Fruit fly (Drosophila melanogaster): ENCODE measurements around the gene snk.

Gene snk

DNA sequence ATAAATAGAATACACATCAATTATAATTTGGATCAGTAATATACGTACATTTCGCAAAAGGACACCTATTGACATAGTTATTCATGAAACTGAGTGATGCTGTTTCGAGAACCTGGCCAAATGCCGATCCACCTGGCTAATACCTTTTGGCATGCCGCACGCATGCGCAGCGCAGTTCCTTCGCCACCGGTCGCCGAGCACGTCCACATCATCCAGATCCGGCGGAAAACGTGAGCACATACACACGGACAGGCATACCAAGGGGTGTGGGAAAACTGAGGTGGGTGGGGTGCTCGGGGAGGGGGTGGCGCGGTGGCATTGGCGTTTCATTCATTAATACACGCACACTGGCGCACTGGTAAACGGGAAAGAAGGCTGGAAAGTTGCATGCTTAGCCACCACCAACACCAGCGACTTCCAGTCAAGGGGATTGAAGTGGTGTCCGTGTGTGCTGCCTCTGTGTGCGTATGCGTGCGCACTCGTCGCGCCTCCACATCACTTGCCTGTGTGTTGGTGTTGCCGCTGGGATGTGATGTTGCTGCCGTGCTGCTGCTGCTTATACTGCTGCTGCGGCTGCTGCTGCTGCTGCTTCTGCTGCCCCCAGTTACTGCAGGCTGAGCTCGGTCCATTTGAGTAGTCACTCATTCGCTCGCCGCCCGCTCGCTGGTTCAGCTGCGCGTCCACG lies 14.7 kb upstream of the snk start, which contains the start of gene sim:
TSS of gene sim (plus strand) at position 635 of the 685 bp plus-strand sequence.
- no peak for TF ChIP-seq CG6854 (GFP tag; optimal IDR thresholded peaks at IDR 0.05)
- TF ChIP-seq CG3919 (GFP tag; optimal IDR thresholded peaks at IDR 0.05), result peak; percentile 46
- peak in 1 of 2 experiments; percentile 42 for TF ChIP-seq ss (GFP tag; optimal IDR thresholded peaks at IDR 0.05)
- TF ChIP-seq dsx (GFP tag; optimal IDR thresholded peaks at IDR 0.05; ENCODE audit: poor library complexity, severe bottlenecking), result no peak
- no peak for TF ChIP-seq Eip75B (GFP tag; optimal IDR thresholded peaks at IDR 0.05)
- 0 out of 3 replicates have a peak, but pooled peaks have one; percentile 28 for TF ChIP-seq eg (GFP tag; IDR thresholded peaks at IDR 0.05)
- TF ChIP-seq CG11902 (GFP tag; optimal IDR thresholded peaks at IDR 0.05), result no peak
- no peak for TF ChIP-seq lz (GFP tag; optimal IDR thresholded peaks at IDR 0.05)
- no peak for TF ChIP-seq acj6 (GFP tag; optimal IDR thresholded peaks at IDR 0.05)
- TF ChIP-seq Eip78C (GFP tag), result no peak

DNA sequence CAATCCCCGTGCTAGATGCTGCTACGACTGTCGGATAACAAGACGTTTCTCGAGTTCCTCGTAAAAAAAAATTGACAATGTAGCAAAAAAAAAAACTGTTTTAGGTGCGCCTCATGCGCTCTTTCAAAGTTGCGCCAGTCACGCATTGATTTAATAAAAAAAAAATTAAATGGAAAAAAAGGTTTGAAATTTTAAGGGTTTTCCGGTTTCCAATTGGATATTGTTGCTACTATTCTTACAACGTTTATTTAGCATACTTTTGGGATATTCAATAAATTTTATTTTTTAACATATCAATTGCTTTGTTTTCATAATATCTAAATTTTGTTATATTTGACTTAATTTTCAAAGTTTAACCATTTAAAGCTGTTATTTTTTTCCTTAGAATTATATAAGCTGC lies 14.0 kb upstream of the snk start:
- TF ChIP-seq CG6792 (GFP tag; optimal IDR thresholded peaks at IDR 0.05) (no peak), lz (GFP tag; optimal IDR thresholded peaks at IDR 0.05) (no peak), fd85E (GFP tag; optimal IDR thresholded peaks at IDR 0.05) (no peak), Sox14 (GFP tag; optimal IDR thresholded peaks at IDR 0.05) (no peak), CG8319 (GFP tag; optimal IDR thresholded peaks at IDR 0.05) (no peak), Sox15 (GFP tag; optimal IDR thresholded peaks at IDR 0.05) (no peak), esn (GFP tag; optimal IDR thresholded peaks at IDR 0.05) (no peak), net (GFP tag; optimal IDR thresholded peaks at IDR 0.05) (no peak), dac (GFP tag; optimal IDR thresholded peaks at IDR 0.05) (no peak), CG11294 (GFP tag; IDR thresholded peaks at IDR 0.05) (no peak), CG7368 (GFP tag; optimal IDR thresholded peaks at IDR 0.05) (no peak), CG6276 (GFP tag; optimal IDR thresholded peaks at IDR 0.05) (no peak), topi (GFP tag; optimal IDR thresholded peaks at IDR 0.05) (no peak), eg (GFP tag; IDR thresholded peaks at IDR 0.05) (no peak), spab (GFP tag; optimal IDR thresholded peaks at IDR 0.05) (no peak), Blimp-1 (GFP tag; optimal IDR thresholded peaks at IDR 0.05) (no peak), CG6163 (GFP tag; IDR thresholded peaks at IDR 0.05) (no peak), svp (GFP tag) (no peak), CG6808 (GFP tag; optimal IDR thresholded peaks at IDR 0.05) (no peak)

- peak; percentile 60 for TF ChIP-seq fkh (GFP tag; optimal IDR thresholded peaks at IDR 0.05)
- TF ChIP-seq Hr4 (GFP tag; optimal IDR thresholded peaks at IDR 0.05), result no peak
- peak; percentile 98 for TF ChIP-seq CG6276 (GFP tag; optimal IDR thresholded peaks at IDR 0.05)
- TF ChIP-seq Ets21C (GFP tag; optimal IDR thresholded peaks at IDR 0.05), result no peak
- no peak for TF ChIP-seq vri (GFP tag; optimal IDR thresholded peaks at IDR 0.05)
- TF ChIP-seq CG6854 (GFP tag; optimal IDR thresholded peaks at IDR 0.05), result no peak
These were observed 9.5 kb upstream of the snk start, which contains the start of gene pic for dm6 chr3R:13051942-13052693. TSS of gene pic (plus strand) at chr3R:13052245.

DNA sequence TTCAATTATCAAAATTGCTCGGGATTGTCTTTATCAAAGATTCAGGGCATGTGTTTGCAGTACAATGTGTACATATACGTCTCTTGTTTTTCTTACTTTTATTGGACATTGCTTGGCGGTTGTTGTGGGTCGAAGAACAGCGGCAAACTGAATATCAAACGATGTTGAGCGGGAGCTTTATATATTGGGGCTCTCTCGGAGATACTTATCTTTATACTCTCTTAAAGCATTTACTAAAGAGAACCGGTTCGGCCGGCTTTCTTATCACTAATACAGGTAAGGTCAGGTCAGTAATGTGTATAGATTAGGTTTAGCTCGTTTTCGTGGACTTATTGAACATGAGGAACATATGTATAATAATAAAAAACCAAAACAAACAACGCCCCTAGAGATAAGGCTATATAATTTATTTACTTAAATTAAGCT lies 8.7 kb upstream of the snk start, which contains the start of gene CG7966:
TSS of gene CG7966 (minus strand) at position 156 of the 426 bp plus-strand sequence.
- no peak for TF ChIP-seq Hr4 (GFP tag; optimal IDR thresholded peaks at IDR 0.05)
- TF ChIP-seq vri (GFP tag; optimal IDR thresholded peaks at IDR 0.05), result peak; percentile 92
- peak; percentile 95 for TF ChIP-seq svp (GFP tag)
- peak; percentile 81 for TF ChIP-seq CG6854 (GFP tag; optimal IDR thresholded peaks at IDR 0.05)
- peak; percentile 31 for TF ChIP-seq net (GFP tag; optimal IDR thresholded peaks at IDR 0.05)
- TF ChIP-seq topi (GFP tag; optimal IDR thresholded peaks at IDR 0.05), result peak; percentile 13
- peak; percentile 32 for TF ChIP-seq CG6792 (GFP tag; optimal IDR thresholded peaks at IDR 0.05)
- peak; percentile 52 for TF ChIP-seq CG9139 (GFP tag; optimal IDR thresholded peaks at IDR 0.05)
- peak; percentile 55; the same call in 1 of the 2 replicates for TF ChIP-seq CG15336 (GFP tag; IDR thresholded peaks at IDR 0.05)
- peak; percentile 49 for TF ChIP-seq esn (GFP tag; optimal IDR thresholded peaks at IDR 0.05)
- TF ChIP-seq Hr39 (GFP tag; optimal IDR thresholded peaks at IDR 0.05), result no peak
- peak in 1 of 2 experiments; percentile 47 for TF ChIP-seq ss (GFP tag; optimal IDR thresholded peaks at IDR 0.05)
- no peak for TF ChIP-seq Gug (GFP tag; IDR thresholded peaks at IDR 0.05)
- TF ChIP-seq CG6163 (GFP tag; IDR thresholded peaks at IDR 0.05), result no peak; the same call in 1 of the 3 replicates
- TF ChIP-seq dac (GFP tag; optimal IDR thresholded peaks at IDR 0.05), result no peak
- TF ChIP-seq eg (GFP tag; IDR thresholded peaks at IDR 0.05), result peak; percentile 46; the same call in 2 of the 3 replicates
- no peak for TF ChIP-seq CG10631 (GFP tag; optimal IDR thresholded peaks at IDR 0.05)
- no peak for TF ChIP-seq lz (GFP tag; optimal IDR thresholded peaks at IDR 0.05)
- no peak for TF ChIP-seq CG8632 (GFP tag; optimal IDR thresholded peaks at IDR 0.05)
- TF ChIP-seq dsx (GFP tag; optimal IDR thresholded peaks at IDR 0.05; ENCODE audit: poor library complexity, severe bottlenecking), result peak; percentile 96
- peak; percentile 100 for TF ChIP-seq fkh (GFP tag; optimal IDR thresholded peaks at IDR 0.05)
- TF ChIP-seq CG8119 (GFP tag; IDR thresholded peaks at IDR 0.05), result 0 out of 3 replicates have a peak, but pooled peaks have one; percentile 51
- no peak for TF ChIP-seq salr (GFP tag; optimal IDR thresholded peaks at IDR 0.05)
- no peak for TF ChIP-seq CG4318 (GFP tag; optimal IDR thresholded peaks at IDR 0.05)
- TF ChIP-seq CG11294 (GFP tag; IDR thresholded peaks at IDR 0.05), result no peak
- TF ChIP-seq Eip75B (GFP tag; optimal IDR thresholded peaks at IDR 0.05), result peak; percentile 58
- peak; percentile 53 for TF ChIP-seq CG3919 (GFP tag; optimal IDR thresholded peaks at IDR 0.05)
- peak; percentile 86 for TF ChIP-seq Eip78C (GFP tag)
